Worm (Caenorhabditis elegans) whole organism, L1 larva: ENCODE results near the gene D1022.4.

Source experiments
- F16B12.6 ChIP-seq: fragments of 150-350 bp; optimal IDR thresholded peaks from 2 replicates; lab custom pipeline; 2014; ENCODE audit warnings: missing biosample characterization, missing genetic modification characterization
- aly-2 ChIP-seq: fragments of 150-350 bp; optimal IDR thresholded peaks from 2 replicates; lab custom pipeline; 2014; ENCODE audit warnings: missing biosample characterization, missing genetic modification characterization
- ama-1 ChIP-seq: fragments of 150-350 bp; optimal IDR thresholded peaks from 2 replicates; lab custom pipeline; 2014
- blmp-1 ChIP-seq: fragments of 150-350 bp; optimal IDR thresholded peaks from 2 replicates; lab custom pipeline; 2014; ENCODE audit warnings: missing biosample characterization, missing genetic modification characterization
- ceh-90 ChIP-seq: sonication (generic microtip); optimal IDR thresholded peaks from 2 replicates; lab custom pipeline; 2016; ENCODE audit warnings: missing genetic modification characterization, missing compliant biosample characterization
- dpl-1 ChIP-seq, 3 experiments: fragments of 150-350 bp in 2 of 3; sonication (generic microtip) in 1 of 3; optimal IDR thresholded peaks; 2 replicates each; lab custom pipeline; 2014 to 2017; ENCODE audit warnings: missing biosample characterization in 3 of 3, missing genetic modification characterization in 3 of 3, missing genetic modification reagents in 3 of 3
- dsc-1 ChIP-seq: sonication (generic microtip); optimal IDR thresholded peaks from 2 replicates; lab custom pipeline; 2016; ENCODE audit warnings: mild to moderate bottlenecking, missing genetic modification characterization, missing compliant biosample characterization
- efl-3 ChIP-seq: fragments of 200-800 bp; sonication (Bioruptor generic); optimal IDR thresholded peaks from 2 replicates; lab custom pipeline; 2018; ENCODE audit warnings: mild to moderate bottlenecking, missing genetic modification characterization, missing compliant biosample characterization
- egl-27 ChIP-seq, 2 experiments: fragments of 150-350 bp in 1 of 2; sonication (generic microtip); optimal IDR thresholded peaks; 3 replicates each; lab custom pipeline; 2017 to 2018; ENCODE audit warnings: missing biosample characterization in 2 of 2, missing genetic modification characterization in 2 of 2, missing genetic modification reagents in 2 of 2
- hlh-4 ChIP-seq: sonication (generic microtip); optimal IDR thresholded peaks from 2 replicates; lab custom pipeline; 2016; ENCODE audit warnings: mild to moderate bottlenecking, missing genetic modification characterization, missing compliant biosample characterization
- hpl-2 ChIP-seq: fragments of 150-350 bp; optimal IDR thresholded peaks from 2 replicates; lab custom pipeline; 2014; ENCODE audit warnings: missing biosample characterization, missing genetic modification reagents, missing genetic modification characterization
- irx-1 ChIP-seq: sonication (generic microtip); optimal IDR thresholded peaks from 2 replicates; lab custom pipeline; 2016; ENCODE audit warnings: missing genetic modification characterization, missing compliant biosample characterization
- isw-1 ChIP-seq: fragments of 200-800 bp; sonication (Bioruptor generic); IDR thresholded peaks from 2 replicates; pipeline ENCODE4 v1.3.6; 2022; ENCODE audit warnings: missing genetic modification characterization, missing compliant biosample characterization
- jun-1 ChIP-seq: fragments of 150-350 bp; optimal IDR thresholded peaks from 2 replicates; lab custom pipeline; 2014; ENCODE audit warnings: missing biosample characterization, missing genetic modification reagents, missing genetic modification characterization
- lin-13 ChIP-seq: fragments of 150-350 bp; optimal IDR thresholded peaks from 2 replicates; lab custom pipeline; 2014; ENCODE audit warnings: missing biosample characterization, missing genetic modification reagents, missing genetic modification characterization
- lin-14 ChIP-seq: fragments of 200-800 bp; sonication (Bioruptor generic); optimal IDR thresholded peaks from 2 replicates; lab custom pipeline; 2018; ENCODE audit warnings: mild to moderate bottlenecking, missing genetic modification characterization, moderate library complexity, missing compliant biosample characterization
- lin-35 ChIP-seq, 2 experiments: fragments of 150-350 bp; optimal IDR thresholded peaks; 2 replicates each; lab custom pipeline; 2014; ENCODE audit warnings: missing biosample characterization in 2 of 2, missing genetic modification characterization in 2 of 2, missing genetic modification reagents in 2 of 2
- lir-3 ChIP-seq: sonication (generic microtip); optimal IDR thresholded peaks from 2 replicates; lab custom pipeline; 2016; ENCODE audit warnings: mild to moderate bottlenecking, missing genetic modification characterization, moderate library complexity, missing compliant biosample characterization; ENCODE audit not compliant: poor library complexity
- mab-9 ChIP-seq: fragments of 200-800 bp; sonication (Bioruptor generic); IDR thresholded peaks from 2 replicates; pipeline ENCODE4 v1.3.6; 2022; ENCODE audit warnings: missing genetic modification reagents, missing genetic modification characterization, missing compliant biosample characterization
- mdl-1 ChIP-seq, 2 experiments: fragments of 150-350 bp; optimal IDR thresholded peaks; 2 replicates each; lab custom pipeline; 2014 to 2017; ENCODE audit warnings: missing biosample characterization in 2 of 2, missing genetic modification characterization in 2 of 2, inconsistent platforms in 1 of 2
- mef-2 ChIP-seq: fragments of 150-350 bp; optimal IDR thresholded peaks from 2 replicates; lab custom pipeline; 2014; ENCODE audit warnings: missing biosample characterization, missing genetic modification characterization
- mep-1 ChIP-seq: fragments of 150-350 bp; optimal IDR thresholded peaks from 2 replicates; lab custom pipeline; 2014; ENCODE audit warnings: missing biosample characterization, missing genetic modification characterization
- nhr-20 ChIP-seq: sonication (generic microtip); optimal IDR thresholded peaks from 2 replicates; lab custom pipeline; 2016; ENCODE audit warnings: mild to moderate bottlenecking, missing genetic modification characterization, missing compliant biosample characterization
- nhr-237 ChIP-seq: fragments of 150-350 bp; optimal IDR thresholded peaks from 2 replicates; lab custom pipeline; 2014; ENCODE audit warnings: missing biosample characterization, missing genetic modification characterization
- nhr-28 ChIP-seq: fragments of 150-350 bp; optimal IDR thresholded peaks from 2 replicates; lab custom pipeline; 2014; ENCODE audit warnings: missing biosample characterization, missing genetic modification characterization
- nhr-47 ChIP-seq: sonication (generic microtip); optimal IDR thresholded peaks from 2 replicates; lab custom pipeline; 2016; ENCODE audit warnings: mild to moderate bottlenecking, missing genetic modification characterization, moderate library complexity, missing compliant biosample characterization
- nhr-71 ChIP-seq: sonication (generic microtip); optimal IDR thresholded peaks from 2 replicates; lab custom pipeline; 2016; ENCODE audit warnings: mild to moderate bottlenecking, missing genetic modification characterization, moderate library complexity, missing compliant biosample characterization
- nhr-76 ChIP-seq: sonication (generic microtip); optimal IDR thresholded peaks from 2 replicates; lab custom pipeline; 2017; ENCODE audit warnings: missing biosample characterization, missing genetic modification characterization
- nhr-77 ChIP-seq: fragments of 150-350 bp; optimal IDR thresholded peaks from 2 replicates; lab custom pipeline; 2014; ENCODE audit warnings: missing biosample characterization, missing genetic modification characterization
- nhr-84 ChIP-seq: sonication (generic microtip); optimal IDR thresholded peaks from 2 replicates; lab custom pipeline; 2017; ENCODE audit warnings: missing biosample characterization, missing genetic modification characterization
- nhr-85 ChIP-seq: sonication (generic microtip); peaks from one replicate; lab custom pipeline; 2016; ENCODE audit warnings: missing genetic modification characterization, inconsistent platforms, missing compliant biosample characterization
- nhr-90 ChIP-seq: sonication (generic microtip); optimal IDR thresholded peaks from 2 replicates; lab custom pipeline; 2016; ENCODE audit warnings: mild to moderate bottlenecking, missing genetic modification characterization, missing compliant biosample characterization; ENCODE audit not compliant: poor library complexity
- pag-3 ChIP-seq: sonication (generic microtip); optimal IDR thresholded peaks from 2 replicates; lab custom pipeline; 2017; ENCODE audit warnings: missing genetic modification characterization, mild to moderate bottlenecking, missing compliant biosample characterization, antibody characterized with exemption, borderline replicate concordance; ENCODE audit not compliant: insufficient read depth
- pqm-1 ChIP-seq: sonication (generic microtip); optimal IDR thresholded peaks from 3 replicates; lab custom pipeline; 2017; ENCODE audit warnings: missing biosample characterization, missing genetic modification characterization
- rnt-1 ChIP-seq: sonication (generic microtip); optimal IDR thresholded peaks from 2 replicates; lab custom pipeline; 2016; ENCODE audit warnings: mild to moderate bottlenecking, missing genetic modification characterization, moderate library complexity, missing compliant biosample characterization
- sup-37 ChIP-seq: fragments of 200-800 bp; sonication (Bioruptor generic); optimal IDR thresholded peaks from 2 replicates; lab custom pipeline; 2018; ENCODE audit warnings: mild to moderate bottlenecking, missing genetic modification characterization, missing compliant biosample characterization
- tbx-2 ChIP-seq: sonication (generic microtip); optimal IDR thresholded peaks from 2 replicates; lab custom pipeline; 2016; ENCODE audit warnings: missing genetic modification characterization, missing compliant biosample characterization
- unc-130 ChIP-seq: fragments of 150-350 bp; optimal IDR thresholded peaks from 2 replicates; lab custom pipeline; 2017; ENCODE audit warnings: missing biosample characterization, missing genetic modification characterization, inconsistent platforms
- unc-30 ChIP-seq: sonication (generic microtip); optimal IDR thresholded peaks from 2 replicates; lab custom pipeline; 2017; ENCODE audit warnings: missing biosample characterization, missing genetic modification characterization
- unc-62 ChIP-seq: fragments of 150-350 bp; optimal IDR thresholded peaks from 2 replicates; lab custom pipeline; 2014; ENCODE audit warnings: missing biosample characterization, missing genetic modification reagents, missing genetic modification characterization
- unc-98 ChIP-seq: fragments of 200-800 bp; sonication (Bioruptor generic); IDR thresholded peaks from 2 replicates; pipeline ENCODE4 v1.3.6; 2022; ENCODE audit warnings: missing genetic modification characterization, missing compliant biosample characterization
- xbp-1 ChIP-seq: sonication (generic microtip); optimal IDR thresholded peaks from 2 replicates; lab custom pipeline; 2016; ENCODE audit warnings: missing genetic modification characterization, missing compliant biosample characterization
- zag-1 ChIP-seq: fragments of 150-350 bp; optimal IDR thresholded peaks from 2 replicates; lab custom pipeline; 2014; ENCODE audit warnings: missing biosample characterization, missing genetic modification characterization
- zip-4 ChIP-seq: fragments of 200-800 bp; sonication (Bioruptor generic); optimal IDR thresholded peaks from 2 replicates; lab custom pipeline; 2018; ENCODE audit warnings: mild to moderate bottlenecking, missing genetic modification characterization, moderate library complexity, missing compliant biosample characterization
- ztf-11 ChIP-seq, 2 experiments: sonication (generic microtip); optimal IDR thresholded peaks; 2 replicates each; lab custom pipeline; 2016 to 2017; ENCODE audit warnings: missing genetic modification characterization in 2 of 2, missing biosample characterization in 1 of 2, missing compliant biosample characterization in 1 of 2
- ztf-4 ChIP-seq: fragments of 150-350 bp; optimal IDR thresholded peaks from 2 replicates; lab custom pipeline; 2014; ENCODE audit warnings: missing biosample characterization, missing genetic modification characterization

D1022.4 gene

DNA sequence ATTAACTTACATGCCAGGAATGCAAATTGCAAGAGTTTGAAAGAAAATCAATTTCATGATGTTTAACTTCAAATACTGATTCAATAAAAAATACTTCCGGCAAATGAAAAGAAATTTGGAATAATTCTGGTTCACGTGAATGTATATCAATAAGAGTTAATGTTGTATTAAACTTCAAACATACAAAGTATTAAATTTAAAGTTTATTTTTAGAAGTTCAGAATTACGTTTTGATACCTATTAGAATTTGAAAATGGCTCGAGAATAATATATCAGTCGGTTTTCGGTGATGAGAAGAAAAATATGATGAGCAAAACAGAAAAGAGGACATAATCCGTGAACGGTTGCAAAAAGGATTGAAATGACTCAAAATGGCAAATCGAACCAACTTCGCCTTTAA is 32.5 kb upstream of the D1022.4 start, which contains the start of gene D1022.9:
D1022.9 (minus strand) TSS at position 101 of the 400 bp plus-strand sequence.
- TF ChIP-seq nhr-90 (tag; lab: Kevin White, UChicago): no peak
- no peak for TF ChIP-seq dsc-1 (tag; lab: Kevin White, UChicago)
- no peak for TF ChIP-seq mef-2
- no peak for TF ChIP-seq unc-62
- TF ChIP-seq pag-3: no peak
- TF ChIP-seq xbp-1 (tag; lab: Kevin White, UChicago): no peak
- TF ChIP-seq ztf-11 (tag; optimal IDR thresholded peaks at IDR 0.05; lab: Kevin White, UChicago): no peak
- TF ChIP-seq dpl-1 (GFP tag; optimal IDR thresholded peaks at IDR 0.05; lab: Kevin White, UChicago): no peak
- TF ChIP-seq nhr-237 (tag; lab: Kevin White, UChicago): no peak
- TF ChIP-seq zip-4 (GFP tag; lab: Kevin White, UChicago): no peak
- TF ChIP-seq unc-98 (GFP tag; lab: Robert Waterston, UW): no peak
- no peak for TF ChIP-seq ztf-4 (tag; lab: Kevin White, UChicago)
- no peak for TF ChIP-seq nhr-20 (tag; lab: Kevin White, UChicago)
- TF ChIP-seq mep-1 (tag; lab: Kevin White, UChicago): no peak
- TF ChIP-seq nhr-85: no peak
- TF ChIP-seq unc-130 (tag; lab: Kevin White, UChicago): no peak
- TF ChIP-seq jun-1 (tag; lab: Kevin White, UChicago): no peak
- TF ChIP-seq nhr-28: no peak
- no peak for TF ChIP-seq lir-3 (tag; lab: Kevin White, UChicago)
- TF ChIP-seq aly-2 (tag; lab: Kevin White, UChicago): no peak
- TF ChIP-seq, all 84 proteins: peak for 0

ce11 chrII:7483009-7483408 is 25.9 kb upstream of the D1022.4 start, which contains the start of gene cah-2:
Gene cah-2 (minus strand): TSS chrII:7483109.
- TF ChIP-seq tbx-2 (no peak), nhr-77 (tag; lab: Kevin White, UChicago) (no peak), mep-1 (tag; lab: Kevin White, UChicago) (no peak), hlh-4 (tag; lab: Kevin White, UChicago) (no peak), sup-37 (GFP tag; lab: Kevin White, UChicago) (no peak), nhr-28 (no peak), rnt-1 (tag; lab: Kevin White, UChicago) (no peak), zag-1 (no peak)

DNA sequence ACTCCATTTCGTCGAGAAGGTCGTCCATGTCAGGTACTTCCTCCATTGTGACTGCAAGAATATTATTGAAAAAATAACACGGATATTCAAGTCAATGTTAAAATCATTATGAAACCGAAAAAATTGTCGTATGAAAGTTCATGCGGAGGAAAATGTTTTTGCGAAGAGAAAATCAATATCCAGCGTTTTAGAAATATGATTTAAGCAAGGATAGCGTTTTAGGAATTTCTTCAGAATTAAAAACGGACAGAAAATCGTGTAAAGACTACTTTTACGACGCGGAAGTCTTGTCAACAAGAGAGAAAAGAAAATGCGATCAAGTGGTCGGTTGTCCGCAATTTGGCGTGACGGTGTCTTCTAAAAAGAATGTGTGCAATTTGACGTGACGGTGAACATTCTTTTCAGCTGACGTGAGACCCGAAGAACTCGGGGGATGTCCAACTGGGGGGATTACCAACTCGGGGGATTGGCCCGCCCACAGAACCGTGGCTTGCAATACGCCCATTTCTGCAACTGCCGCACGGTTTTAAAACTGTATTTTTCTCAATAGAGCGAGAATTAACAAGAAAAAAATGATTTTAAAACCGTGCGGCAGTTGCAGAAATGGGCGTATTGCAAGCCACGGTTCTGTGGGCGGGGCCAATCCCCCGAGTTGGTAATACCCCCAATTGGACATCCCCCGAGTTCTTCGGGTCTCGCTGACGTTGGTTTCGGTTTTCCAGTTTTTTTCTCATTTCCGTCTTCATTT is 21.6 kb upstream of the D1022.4 start, which contains the start of the genes aka-1 and ubc-6:
aka-1 (minus strand) TSS at position 51 of the 748 bp plus-strand sequence.
ubc-6 (plus strand) TSS at position 701 of the 748 bp plus-strand sequence.
- TF ChIP-seq nhr-85: peak; percentile 93
- TF ChIP-seq irx-1 (tag; lab: Kevin White, UChicago): peak; percentile 31
- TF ChIP-seq unc-130 (tag; lab: Kevin White, UChicago): peak; percentile 33
- TF ChIP-seq efl-3 (GFP tag; lab: Kevin White, UChicago): no peak
- TF ChIP-seq jun-1 (tag; lab: Kevin White, UChicago): peak; percentile 78
- TF ChIP-seq nhr-47 (tag; lab: Kevin White, UChicago): peak; percentile 92
- peak; percentile 70 to 84 for TF ChIP-seq lin-35 (GFP tag; optimal IDR thresholded peaks at IDR 0.05; lab: Kevin White, UChicago)
- TF ChIP-seq nhr-71 (tag; lab: Kevin White, UChicago): peak; percentile 91
- peak; percentile 56 to 71 (median 67) for TF ChIP-seq dpl-1 (GFP tag; optimal IDR thresholded peaks at IDR 0.05; lab: Kevin White, UChicago)
- TF ChIP-seq nhr-28: no peak
- peak; percentile 54 for TF ChIP-seq lin-13 (GFP tag; lab: Kevin White, UChicago)
- no peak for TF ChIP-seq ceh-90 (tag; lab: Kevin White, UChicago)
- TF ChIP-seq unc-98 (GFP tag; lab: Robert Waterston, UW): no peak
- TF ChIP-seq ztf-11 (tag; optimal IDR thresholded peaks at IDR 0.05; lab: Kevin White, UChicago): peak in 1 of 2 experiments; percentile 70
- TF ChIP-seq F16B12.6 (tag; lab: Kevin White, UChicago): peak; percentile 93
- TF ChIP-seq mdl-1 (tag; optimal IDR thresholded peaks at IDR 0.05; lab: Kevin White, UChicago): peak in 1 of 2 experiments; percentile 36
- no peak for TF ChIP-seq pqm-1 (tag; lab: Kevin White, UChicago)
- TF ChIP-seq egl-27 (tag; optimal IDR thresholded peaks at IDR 0.05; lab: Kevin White, UChicago): no peak
- TF ChIP-seq lin-14 (GFP tag; lab: Kevin White, UChicago): peak; percentile 87
- TF ChIP-seq blmp-1: peak; percentile 49
- no peak for TF ChIP-seq hpl-2 (GFP tag; lab: Kevin White, UChicago)
- peak; percentile 86 for TF ChIP-seq tbx-2
- TF ChIP-seq mab-9 (GFP tag; lab: Robert Waterston, UW): peak; percentile 84
- TF ChIP-seq isw-1 (GFP tag; lab: Robert Waterston, UW): peak; percentile 84
- TF ChIP-seq nhr-76 (tag; lab: Kevin White, UChicago): peak; percentile 30
- peak; percentile 88 for TF ChIP-seq nhr-20 (tag; lab: Kevin White, UChicago)
- TF ChIP-seq nhr-84: no peak
- no peak for TF ChIP-seq ama-1 (lab: Kevin White, UChicago)
- TF ChIP-seq unc-30 (tag; lab: Kevin White, UChicago): no peak
- peak; percentile 71 for TF ChIP-seq lir-3 (tag; lab: Kevin White, UChicago)
